Worm (Caenorhabditis elegans) whole organism, L4 larva: ENCODE measurements around the gene T08D10.3.

Source experiments
- D1046.2 ChIP-seq: fragments of 200-800 bp; sonication (Bioruptor generic); IDR thresholded peaks from 2 replicates; pipeline ENCODE4 v1.3.6; 2022; ENCODE audit warnings: missing genetic modification characterization, missing compliant biosample characterization
- F10B5.3 ChIP-seq: sonication (generic microtip); optimal IDR thresholded peaks from 2 replicates; lab custom pipeline; 2016; ENCODE audit warnings: mild to moderate bottlenecking, missing genetic modification characterization, missing compliant biosample characterization
- F44E2.7 ChIP-seq: fragments of 200-800 bp; sonication (Bioruptor generic); IDR thresholded peaks from 2 replicates; pipeline ENCODE4 v2.1.2; 2022; ENCODE audit warnings: missing genetic modification characterization, missing compliant biosample characterization
- F49E8.2 ChIP-seq: sonication (generic microtip); optimal IDR thresholded peaks from 2 replicates; lab custom pipeline; 2016; ENCODE audit warnings: missing compliant biosample characterization, mild to moderate bottlenecking, missing genetic modification characterization, borderline replicate concordance
- R02D3.7 ChIP-seq: fragments of 150-350 bp; sonication (generic microtip); optimal IDR thresholded peaks from 3 replicates; lab custom pipeline; 2014; ENCODE audit warnings: missing biosample characterization, missing genetic modification characterization
- Y105C5A.15 ChIP-seq: fragments of 200-800 bp; sonication (Bioruptor generic); IDR thresholded peaks from 2 replicates; pipeline ENCODE4 v1.3.6; 2022; ENCODE audit warnings: missing genetic modification characterization, missing compliant biosample characterization
- Y48G9A.11 ChIP-seq: fragments of 200-800 bp; sonication (Bioruptor generic); IDR thresholded peaks from 2 replicates; pipeline ENCODE4 v1.3.6; 2022; ENCODE audit warnings: missing genetic modification reagents, missing genetic modification characterization, missing compliant biosample characterization
- Y5F2A.4 ChIP-seq: fragments of 200-800 bp; sonication (Bioruptor generic); optimal IDR thresholded peaks from 2 replicates; lab custom pipeline; 2018; ENCODE audit warnings: mild to moderate bottlenecking, missing genetic modification characterization, missing compliant biosample characterization
- Y75B8A.6 ChIP-seq: fragments of 200-800 bp; sonication (Bioruptor generic); IDR thresholded peaks from 2 replicates; pipeline ENCODE4 v1.3.6; 2022; ENCODE audit warnings: missing genetic modification reagents, missing genetic modification characterization, missing compliant biosample characterization
- ZK546.5 ChIP-seq, 2 experiments: sonication (generic microtip); optimal IDR thresholded peaks; 2 replicates each; lab custom pipeline; 2017; ENCODE audit warnings: missing biosample characterization in 2 of 2, missing genetic modification characterization in 2 of 2
- arid-1 ChIP-seq: fragments of 200-800 bp; sonication (Bioruptor generic); conservative IDR thresholded peaks from 2 replicates; pipeline ENCODE4 v1.3.6; 2022; ENCODE audit warnings: missing genetic modification reagents, missing genetic modification characterization, missing compliant biosample characterization
- ceh-20 ChIP-seq: fragments of 200-800 bp; sonication (Bioruptor generic); IDR thresholded peaks from 2 replicates; pipeline ENCODE4 v1.3.6; 2022; ENCODE audit warnings: missing genetic modification reagents, missing genetic modification characterization, missing compliant biosample characterization
- ctbp-1 ChIP-seq: fragments of 200-800 bp; sonication (Bioruptor generic); IDR thresholded peaks from 2 replicates; pipeline ENCODE4 v1.3.6; 2022; ENCODE audit warnings: missing genetic modification reagents, missing genetic modification characterization, missing compliant biosample characterization
- daf-16 ChIP-seq, 3 experiments: sonication (generic microtip); optimal IDR thresholded peaks; 2 replicates each; lab custom pipeline; 2016 to 2017; ENCODE audit warnings: missing genetic modification characterization in 3 of 3, missing genetic modification reagents in 3 of 3, mild to moderate bottlenecking in 2 of 3, missing compliant biosample characterization in 2 of 3, missing biosample characterization in 1 of 3, moderate library complexity in 1 of 3
- dmd-6 ChIP-seq: fragments of 200-800 bp; sonication (Bioruptor generic); IDR thresholded peaks from 2 replicates; pipeline ENCODE4 v1.3.6; 2022; ENCODE audit warnings: missing genetic modification reagents, missing genetic modification characterization, missing compliant biosample characterization
- dmd-8 ChIP-seq: fragments of 200-800 bp; sonication (Bioruptor generic); IDR thresholded peaks from 2 replicates; pipeline ENCODE4 v1.3.6; 2022; ENCODE audit warnings: missing genetic modification characterization, missing compliant biosample characterization
- dmd-9 ChIP-seq: fragments of 200-800 bp; sonication (Bioruptor generic); IDR thresholded peaks from 2 replicates; pipeline ENCODE4 v1.3.6; 2022; ENCODE audit warnings: missing genetic modification reagents, missing genetic modification characterization, missing compliant biosample characterization
- dpl-1 ChIP-seq: fragments of 150-350 bp; optimal IDR thresholded peaks from 2 replicates; lab custom pipeline; 2014; ENCODE audit warnings: missing biosample characterization, missing genetic modification reagents, missing genetic modification characterization
- duxl-1 ChIP-seq: sonication (generic microtip); optimal IDR thresholded peaks from 2 replicates; lab custom pipeline; 2016; ENCODE audit warnings: mild to moderate bottlenecking, missing genetic modification characterization, moderate library complexity, missing compliant biosample characterization; ENCODE audit not compliant: poor library complexity
- dve-1 ChIP-seq: sonication (generic microtip); optimal IDR thresholded peaks from 2 replicates; lab custom pipeline; 2017; ENCODE audit warnings: antibody characterized with exemption, mild to moderate bottlenecking, missing genetic modification characterization, missing compliant biosample characterization; ENCODE audit not compliant: insufficient read depth
- egl-27 ChIP-seq: sonication (generic microtip); optimal IDR thresholded peaks from 3 replicates; lab custom pipeline; 2017; ENCODE audit warnings: missing biosample characterization, missing genetic modification reagents, missing genetic modification characterization
- egl-43 ChIP-seq: fragments of 200-800 bp; sonication (Bioruptor generic); IDR thresholded peaks from 2 replicates; pipeline ENCODE4 v1.3.6; 2022; ENCODE audit warnings: missing genetic modification reagents, missing genetic modification characterization, missing compliant biosample characterization
- hlh-30 ChIP-seq: sonication (generic microtip); optimal IDR thresholded peaks from 2 replicates; lab custom pipeline; 2017; ENCODE audit warnings: antibody characterized with exemption, mild to moderate bottlenecking, missing genetic modification characterization, missing compliant biosample characterization; ENCODE audit not compliant: insufficient read depth
- hmg-1.1 ChIP-seq: fragments of 200-800 bp; sonication (Bioruptor generic); IDR thresholded peaks from 2 replicates; pipeline ENCODE4 v1.3.6; 2022; ENCODE audit warnings: missing genetic modification reagents, missing genetic modification characterization, missing compliant biosample characterization
- lim-7 ChIP-seq: fragments of 200-800 bp; sonication (Bioruptor generic); IDR thresholded peaks from 2 replicates; pipeline ENCODE4 v1.3.6; 2022; ENCODE audit warnings: missing genetic modification characterization, missing compliant biosample characterization
- lin-13 ChIP-seq: fragments of 150-350 bp; optimal IDR thresholded peaks from 2 replicates; lab custom pipeline; 2014; ENCODE audit warnings: missing biosample characterization, missing genetic modification reagents, missing genetic modification characterization
- lin-38 ChIP-seq: fragments of 200-800 bp; sonication (Bioruptor generic); IDR thresholded peaks from 2 replicates; pipeline ENCODE4 v1.3.6; 2022; ENCODE audit warnings: missing genetic modification reagents, missing genetic modification characterization, missing compliant biosample characterization
- lsy-2 ChIP-seq, 2 experiments: fragments of 150-350 bp in 1 of 2; sonication (generic microtip) in 1 of 2; optimal IDR thresholded peaks; 2 replicates each; lab custom pipeline; 2014 to 2017; ENCODE audit warnings: missing biosample characterization in 2 of 2, missing genetic modification characterization in 2 of 2
- madf-9 ChIP-seq: fragments of 200-800 bp; sonication (Bioruptor generic); conservative IDR thresholded peaks from 2 replicates; pipeline ENCODE4 v1.3.6; 2022; ENCODE audit warnings: missing genetic modification reagents, missing genetic modification characterization, missing compliant biosample characterization
- mdt-29 ChIP-seq: fragments of 200-800 bp; sonication (Bioruptor generic); IDR thresholded peaks from 2 replicates; pipeline ENCODE4 v1.3.6; 2022; ENCODE audit warnings: missing genetic modification reagents, missing genetic modification characterization, missing compliant biosample characterization
- mep-1 ChIP-seq: fragments of 150-350 bp; sonication (generic microtip); optimal IDR thresholded peaks from 3 replicates; lab custom pipeline; 2014; ENCODE audit warnings: missing biosample characterization, missing genetic modification characterization
- mxl-3 ChIP-seq: fragments of 200-800 bp; sonication (Bioruptor generic); optimal IDR thresholded peaks from 2 replicates; lab custom pipeline; 2018; ENCODE audit warnings: mild to moderate bottlenecking, missing genetic modification characterization, missing compliant biosample characterization
- nhr-102 ChIP-seq: sonication (generic microtip); optimal IDR thresholded peaks from 2 replicates; lab custom pipeline; 2016; ENCODE audit warnings: mild to moderate bottlenecking, missing genetic modification characterization, moderate library complexity, missing compliant biosample characterization
- nhr-11 ChIP-seq: fragments of 150-350 bp; optimal IDR thresholded peaks from 2 replicates; lab custom pipeline; 2014; ENCODE audit warnings: missing biosample characterization, missing genetic modification characterization
- nhr-111 ChIP-seq: fragments of 200-800 bp; sonication (Bioruptor generic); optimal IDR thresholded peaks from 2 replicates; lab custom pipeline; 2018; ENCODE audit warnings: mild to moderate bottlenecking, missing genetic modification characterization, missing compliant biosample characterization
- nhr-48 ChIP-seq: sonication (generic microtip); optimal IDR thresholded peaks from 2 replicates; lab custom pipeline; 2016; ENCODE audit warnings: mild to moderate bottlenecking, missing genetic modification characterization, missing compliant biosample characterization
- nhr-76 ChIP-seq: fragments of 150-350 bp; optimal IDR thresholded peaks from 2 replicates; lab custom pipeline; 2014; ENCODE audit warnings: missing biosample characterization, missing genetic modification characterization
- nhr-77 ChIP-seq: fragments of 150-350 bp; optimal IDR thresholded peaks from 2 replicates; lab custom pipeline; 2014; ENCODE audit warnings: missing biosample characterization, missing genetic modification characterization
- pha-4 ChIP-seq, 2 experiments: fragments of 150-350 bp in 1 of 2; fragments of 200-800 bp in 1 of 2; sonication (Bioruptor generic) in 1 of 2; IDR thresholded peaks in 1 of 2; optimal IDR thresholded peaks in 1 of 2; 2 replicates each; pipeline versions ENCODE4 v1.3.6 to Lab custom; 2014 to 2022; ENCODE audit warnings: missing genetic modification characterization in 2 of 2, missing genetic modification reagents in 2 of 2, missing biosample characterization in 1 of 2, missing compliant biosample characterization in 1 of 2
- php-3 ChIP-seq: fragments of 200-800 bp; sonication (Bioruptor generic); IDR thresholded peaks from 2 replicates; pipeline ENCODE4 v1.3.6; 2022; ENCODE audit warnings: missing genetic modification reagents, missing genetic modification characterization, missing compliant biosample characterization
- snpc-4 ChIP-seq: fragments of 150-350 bp; optimal IDR thresholded peaks from 2 replicates; lab custom pipeline; 2014; ENCODE audit warnings: missing biosample characterization, missing genetic modification characterization
- tra-1 ChIP-seq: fragments of 200-800 bp; sonication (Bioruptor generic); IDR thresholded peaks from 2 replicates; pipeline ENCODE4 v1.3.6; 2022; ENCODE audit warnings: missing genetic modification reagents, missing genetic modification characterization, missing compliant biosample characterization
- unc-39 ChIP-seq: sonication (generic microtip); optimal IDR thresholded peaks from 2 replicates; lab custom pipeline; 2017; ENCODE audit warnings: missing biosample characterization, missing genetic modification characterization
- zag-1 ChIP-seq: fragments of 150-350 bp; optimal IDR thresholded peaks from 2 replicates; lab custom pipeline; 2014; ENCODE audit warnings: missing biosample characterization, missing genetic modification characterization
- zfp-2 ChIP-seq: sonication (generic microtip); optimal IDR thresholded peaks from 2 replicates; lab custom pipeline; 2016; ENCODE audit warnings: mild to moderate bottlenecking, missing genetic modification characterization, missing compliant biosample characterization
- zfp-3 ChIP-seq: fragments of 200-800 bp; sonication (Bioruptor generic); conservative IDR thresholded peaks from 2 replicates; pipeline ENCODE4 v1.3.6; 2022; ENCODE audit warnings: missing genetic modification reagents, missing genetic modification characterization, missing compliant biosample characterization
- zip-2 ChIP-seq: fragments of 150-350 bp; optimal IDR thresholded peaks from 2 replicates; lab custom pipeline; 2014; ENCODE audit warnings: missing biosample characterization, missing genetic modification characterization
- ztf-11 ChIP-seq: fragments of 150-350 bp; optimal IDR thresholded peaks from 2 replicates; lab custom pipeline; 2014; ENCODE audit warnings: missing biosample characterization, missing genetic modification characterization
- ztf-7 ChIP-seq: fragments of 150-350 bp; optimal IDR thresholded peaks from 2 replicates; lab custom pipeline; 2014; ENCODE audit warnings: missing biosample characterization, missing genetic modification characterization

Gene T08D10.3

ce11 chrX:11993327-11993726 lies 38.1 kb downstream of the T08D10.3 start:
- TF ChIP-seq mep-1 (tag; lab: Kevin White, UChicago) (no peak), zfp-3 (GFP tag; lab: Robert Waterston, UW) (0 out of 2 replicates have a peak, but pooled peaks have one; percentile 46), mdt-29 (GFP tag; lab: Robert Waterston, UW) (0 out of 2 replicates have a peak, but pooled peaks have one; percentile 22), pha-4 (GFP tag; IDR thresholded peaks at IDR 0.05; lab: Robert Waterston, UW) (peak; percentile 60), pha-4 (tag; optimal IDR thresholded peaks at IDR 0.05; lab: Kevin White, UChicago) (no peak), Y5F2A.4 (GFP tag; lab: Kevin White, UChicago) (no peak), nhr-77 (tag; lab: Kevin White, UChicago) (no peak), lim-7 (GFP tag; lab: Robert Waterston, UW) (peak; percentile 68), ztf-11 (tag; lab: Kevin White, UChicago) (no peak), zfp-2 (tag; lab: Kevin White, UChicago) (no peak), duxl-1 (tag; lab: Kevin White, UChicago) (no peak), zip-2 (tag; lab: Kevin White, UChicago) (no peak), ctbp-1 (GFP tag; lab: Robert Waterston, UW) (0 out of 2 replicates have a peak, but pooled peaks have one; percentile 21), tra-1 (GFP tag; lab: Robert Waterston, UW) (0 out of 2 replicates have a peak, but pooled peaks have one; percentile 24), nhr-11 (no peak), arid-1 (peak; percentile 64), R02D3.7 (no peak), nhr-76 (tag; lab: Kevin White, UChicago) (no peak), Y75B8A.6 (GFP tag; lab: Robert Waterston, UW) (0 out of 2 replicates have a peak, but pooled peaks have one; percentile 29), F49E8.2 (tag; lab: Kevin White, UChicago) (no peak), lsy-2 (tag; optimal IDR thresholded peaks at IDR 0.05; lab: Kevin White, UChicago) (no peak), nhr-102 (tag; lab: Kevin White, UChicago) (no peak), dpl-1 (GFP tag; lab: Kevin White, UChicago) (no peak), hlh-30 (tag; lab: Kevin White, UChicago) (no peak), Y48G9A.11 (GFP tag; lab: Robert Waterston, UW) (no peak), zag-1 (tag; lab: Kevin White, UChicago) (no peak), egl-27 (tag; lab: Kevin White, UChicago) (no peak), egl-43 (GFP tag; lab: Robert Waterston, UW) (0 out of 2 replicates have a peak, but pooled peaks have one; percentile 63), mxl-3 (no peak), php-3 (0 out of 2 replicates have a peak, but pooled peaks have one; percentile 8), unc-39 (tag; lab: Kevin White, UChicago) (no peak), Y105C5A.15 (no peak), madf-9 (0 out of 2 replicates have a peak, but pooled peaks have one; percentile 18), lin-38 (GFP tag; lab: Robert Waterston, UW) (no peak; the same call in 1 of the 2 replicates), ZK546.5 (tag; optimal IDR thresholded peaks at IDR 0.05; lab: Kevin White, UChicago) (no peak), dve-1 (tag; lab: Kevin White, UChicago) (peak; percentile 11), dmd-6 (GFP tag; lab: Robert Waterston, UW) (0 out of 2 replicates have a peak, but pooled peaks have one; percentile 10), ceh-20 (GFP tag; lab: Robert Waterston, UW) (no peak), D1046.2 (GFP tag; lab: Robert Waterston, UW) (0 out of 2 replicates have a peak, but pooled peaks have one; percentile 64), F44E2.7 (GFP tag; lab: Robert Waterston, UW) (no peak), lin-13 (GFP tag; lab: Kevin White, UChicago) (peak; percentile 10), snpc-4 (tag; lab: Kevin White, UChicago) (no peak), nhr-48 (no peak), dmd-9 (GFP tag; lab: Robert Waterston, UW) (peak; percentile 57; the same call in 1 of the 2 replicates), hmg-1.1 (no peak; the same call in 1 of the 2 replicates), ztf-7 (no peak), F10B5.3 (tag; lab: Kevin White, UChicago) (no peak), dmd-8 (GFP tag; lab: Robert Waterston, UW) (peak; percentile 68; the same call in 1 of the 2 replicates), daf-16 (GFP tag; optimal IDR thresholded peaks at IDR 0.05; lab: Kevin White, UChicago) (peak in 1 of 2 experiments; percentile 18), daf-16 (tag; optimal IDR thresholded peaks at IDR 0.05; lab: Kevin White, UChicago) (peak; percentile 73), nhr-111 (GFP tag; lab: Kevin White, UChicago) (no peak)
